Fruit fly (Drosophila melanogaster) whole organism, embryonic: Measurements from ENCODE around the gene Cpr11A.
A peak's percentile ranks its signal among the peaks of the same experiment; 100 is the strongest.

Source experiments
- ATbp ChIP-seq: fragments of 200-800 bp; sonication (Bioruptor generic); optimal IDR thresholded peaks from 2 replicates; lab custom pipeline; 2017; ENCODE audit warnings: missing biosample characterization, mild to moderate bottlenecking, missing genetic modification characterization, missing genetic modification reagents
- Abd-B ChIP-seq: fragments of 200-800 bp; sonication (Bioruptor generic); optimal IDR thresholded peaks from 2 replicates; lab custom pipeline; 2018; ENCODE audit warnings: missing biosample characterization, mild to moderate bottlenecking, missing genetic modification characterization, moderate library complexity
- Adf1 ChIP-seq: fragments of 200-800 bp; sonication (Bioruptor generic); IDR thresholded peaks from 2 replicates; pipeline ENCODE4 v1.3.6; 2022; ENCODE audit warnings: missing biosample characterization, missing genetic modification characterization
- B-H2 ChIP-seq: fragments of 200-800 bp; sonication (Bioruptor generic); optimal IDR thresholded peaks from 2 replicates; lab custom pipeline; 2018; ENCODE audit warnings: missing biosample characterization, mild to moderate bottlenecking, missing genetic modification characterization
- C15 ChIP-seq: fragments of 200-800 bp; sonication (Bioruptor generic); IDR thresholded peaks from 3 replicates; pipeline ENCODE4 v1.3.6; 2022; ENCODE audit warnings: missing biosample characterization, missing genetic modification characterization
- CG11093 ChIP-seq: fragments of 200-800 bp; sonication (Bioruptor generic); IDR thresholded peaks from 3 replicates; pipeline ENCODE4 v1.3.6; 2022; ENCODE audit warnings: missing biosample characterization, missing genetic modification characterization
- CG14441 ChIP-seq: fragments of 200-800 bp; sonication (Bioruptor generic); IDR thresholded peaks from 2 replicates; pipeline ENCODE4 v1.3.6; 2022; ENCODE audit warnings: missing biosample characterization, missing genetic modification characterization
- CG15696 ChIP-seq: fragments of 200-800 bp; sonication (Bioruptor generic); optimal IDR thresholded peaks from 2 replicates; lab custom pipeline; 2019; ENCODE audit warnings: missing biosample characterization, mild to moderate bottlenecking, missing genetic modification characterization, moderate library complexity
- CG17568 ChIP-seq: fragments of 200-800 bp; sonication (Bioruptor generic); optimal IDR thresholded peaks from 2 replicates; lab custom pipeline; 2018; ENCODE audit warnings: missing biosample characterization, mild to moderate bottlenecking, missing genetic modification characterization, moderate library complexity
- CG3065 ChIP-seq: fragments of 200-800 bp; sonication (Bioruptor generic); optimal IDR thresholded peaks from 2 replicates; lab custom pipeline; 2016; ENCODE audit warnings: missing biosample characterization, missing genetic modification characterization
- CG31365 ChIP-seq: fragments of 200-800 bp; sonication (Bioruptor generic); optimal IDR thresholded peaks from 2 replicates; lab custom pipeline; 2018; ENCODE audit warnings: missing biosample characterization, mild to moderate bottlenecking, missing genetic modification characterization
- CG31441 ChIP-seq: fragments of 200-800 bp; sonication (Bioruptor generic); IDR thresholded peaks from 2 replicates; pipeline ENCODE4 v1.3.6; 2022; ENCODE audit warnings: missing biosample characterization, missing genetic modification characterization
- CG7839 ChIP-seq: fragments of 200-800 bp; sonication (Bioruptor generic); optimal IDR thresholded peaks from 3 replicates; lab custom pipeline; 2018; ENCODE audit warnings: missing biosample characterization, mild to moderate bottlenecking, missing genetic modification characterization, moderate library complexity
- CG8290 ChIP-seq, 3 experiments: fragments of 200-800 bp; sonication (Bioruptor generic); optimal IDR thresholded peaks; 2 replicates each; lab custom pipeline; 2016 to 2019; ENCODE audit warnings: missing biosample characterization in 3 of 3, missing genetic modification characterization in 3 of 3, mild to moderate bottlenecking in 2 of 3, moderate library complexity in 1 of 3
- CG8478 ChIP-seq: fragments of >200 bp; optimal IDR thresholded peaks from 2 replicates; lab custom pipeline; 2018
- CG8924 ChIP-seq: fragments of 200-800 bp; optimal IDR thresholded peaks from 3 replicates; lab custom pipeline; 2019; ENCODE audit warnings: missing biosample characterization, mild to moderate bottlenecking, missing genetic modification characterization, moderate library complexity
- CG9817 ChIP-seq: fragments of 200-800 bp; sonication (Bioruptor generic); optimal IDR thresholded peaks from 2 replicates; lab custom pipeline; 2018; ENCODE audit warnings: missing biosample characterization, mild to moderate bottlenecking, missing genetic modification characterization, moderate library complexity
- Dll ChIP-seq: fragments of 200-800 bp; sonication (Bioruptor generic); IDR thresholded peaks from 4 replicates; pipeline ENCODE4 v1.3.6; 2022; ENCODE audit warnings: missing biosample characterization, missing genetic modification characterization; ENCODE audit not compliant: partially characterized antibody
- Doc3 ChIP-seq: fragments of 200-800 bp; sonication (Bioruptor generic); IDR thresholded peaks from 3 replicates; pipeline ENCODE4 v1.3.6; 2022; ENCODE audit warnings: missing biosample characterization, missing genetic modification characterization; ENCODE audit not compliant: partially characterized antibody
- Ets65A ChIP-seq: fragments of 200-800 bp; sonication (Bioruptor generic); peaks from one replicate; lab custom pipeline; 2016; ENCODE audit warnings: missing biosample characterization, missing genetic modification characterization
- MTF-1 ChIP-seq: fragments of 200-800 bp; sonication (Bioruptor generic); optimal IDR thresholded peaks from 2 replicates; lab custom pipeline; 2018; ENCODE audit warnings: missing biosample characterization, mild to moderate bottlenecking, missing genetic modification characterization, borderline replicate concordance
- Max ChIP-seq: fragments of 200-800 bp; sonication (Bioruptor generic); optimal IDR thresholded peaks from 2 replicates; lab custom pipeline; 2016; ENCODE audit warnings: missing biosample characterization, mild to moderate bottlenecking, missing genetic modification characterization
- Mes4 ChIP-seq: fragments of 200-800 bp; sonication (Bioruptor generic); optimal IDR thresholded peaks from 2 replicates; lab custom pipeline; 2016; ENCODE audit warnings: missing biosample characterization, missing genetic modification characterization
- Neu2 ChIP-seq: fragments of 200-800 bp; sonication (Bioruptor generic); optimal IDR thresholded peaks from 3 replicates; lab custom pipeline; 2016; ENCODE audit warnings: missing biosample characterization, missing genetic modification characterization, borderline replicate concordance
- Nf-YB ChIP-seq: fragments of 200-800 bp; sonication (Bioruptor generic); optimal IDR thresholded peaks from 3 replicates; lab custom pipeline; 2019; ENCODE audit warnings: missing biosample characterization, mild to moderate bottlenecking, missing genetic modification characterization, moderate library complexity
- Oaz ChIP-seq: fragments of 200-800 bp; sonication (Bioruptor generic); IDR thresholded peaks from 2 replicates; pipeline ENCODE4 v1.3.6; 2022; ENCODE audit warnings: missing biosample characterization, missing genetic modification characterization
- Oli ChIP-seq: fragments of 200-800 bp; sonication (Bioruptor generic); optimal IDR thresholded peaks from 2 replicates; lab custom pipeline; 2018; ENCODE audit warnings: missing biosample characterization, mild to moderate bottlenecking, missing genetic modification characterization, moderate library complexity
- Optix ChIP-seq: fragments of 200-800 bp; sonication (Bioruptor generic); IDR thresholded peaks from 3 replicates; pipeline ENCODE4 v1.3.6; 2022; ENCODE audit warnings: missing biosample characterization, missing genetic modification characterization
- Pdp1 ChIP-seq, 2 experiments: fragments of 200-800 bp; sonication (Bioruptor generic); optimal IDR thresholded peaks; 3 replicates each; lab custom pipeline; 2016; ENCODE audit warnings: missing biosample characterization in 2 of 2, missing genetic modification characterization in 2 of 2, mild to moderate bottlenecking in 1 of 2, moderate library complexity in 1 of 2
- Ravus ChIP-seq: fragments of 200-800 bp; sonication (Bioruptor generic); IDR thresholded peaks from 2 replicates; pipeline ENCODE4 v1.3.6; 2022; ENCODE audit warnings: missing biosample characterization, missing genetic modification characterization
- Vsx1 ChIP-seq: fragments of 200-800 bp; sonication (Bioruptor generic); optimal IDR thresholded peaks from 2 replicates; lab custom pipeline; 2017; ENCODE audit warnings: missing biosample characterization, mild to moderate bottlenecking, missing genetic modification characterization, missing genetic modification reagents
- ab ChIP-seq: fragments of 200-800 bp; sonication (Bioruptor generic); optimal IDR thresholded peaks from 2 replicates; lab custom pipeline; 2016; ENCODE audit warnings: missing biosample characterization, missing genetic modification characterization
- chinmo ChIP-seq: fragments of 200-800 bp; sonication (Bioruptor generic); IDR thresholded peaks from 4 replicates; pipeline ENCODE4 v1.3.6; 2022; ENCODE audit warnings: missing biosample characterization, missing genetic modification characterization; ENCODE audit not compliant: partially characterized antibody
- chm ChIP-seq: fragments of 200-800 bp; sonication (Bioruptor generic); IDR thresholded peaks from 2 replicates; pipeline ENCODE4 v1.3.6; 2022; ENCODE audit warnings: missing biosample characterization, missing genetic modification characterization
- fd102C ChIP-seq: fragments of 200-800 bp; sonication (Bioruptor generic); optimal IDR thresholded peaks from 2 replicates; lab custom pipeline; 2018; ENCODE audit warnings: missing biosample characterization, mild to moderate bottlenecking, missing genetic modification characterization, moderate library complexity
- gce ChIP-seq: fragments of 200-800 bp; sonication (Bioruptor generic); IDR thresholded peaks from 3 replicates; pipeline ENCODE4 v1.3.6; 2022; ENCODE audit warnings: missing biosample characterization, missing genetic modification characterization
- gt ChIP-seq: fragments of 200-800 bp; sonication (Bioruptor generic); IDR thresholded peaks from 2 replicates; pipeline ENCODE4 v1.3.6; 2022; ENCODE audit warnings: missing biosample characterization, missing genetic modification characterization
- ind ChIP-seq: fragments of 200-800 bp; sonication (Bioruptor generic); optimal IDR thresholded peaks from 3 replicates; lab custom pipeline; 2016; ENCODE audit warnings: missing biosample characterization, missing genetic modification characterization
- nerfin-1 ChIP-seq: fragments of 200-800 bp; sonication (Bioruptor generic); optimal IDR thresholded peaks from 3 replicates; lab custom pipeline; 2019; ENCODE audit warnings: missing biosample characterization, mild to moderate bottlenecking, missing genetic modification characterization, moderate library complexity
- oc ChIP-seq: fragments of 200-800 bp; sonication (Bioruptor generic); optimal IDR thresholded peaks from 2 replicates; lab custom pipeline; 2018; ENCODE audit warnings: missing biosample characterization, mild to moderate bottlenecking, missing genetic modification characterization, moderate library complexity
- ro ChIP-seq: fragments of 200-800 bp; sonication (Bioruptor generic); IDR thresholded peaks from 2 replicates; pipeline ENCODE4 v1.3.6; 2022; ENCODE audit warnings: missing biosample characterization, missing genetic modification characterization
- row ChIP-seq: fragments of 200-800 bp; sonication (Bioruptor generic); IDR thresholded peaks from 3 replicates; pipeline ENCODE4 v1.3.6; 2022; ENCODE audit warnings: missing biosample characterization, missing genetic modification characterization
- shn ChIP-seq: fragments of 200-800 bp; sonication (Bioruptor generic); optimal IDR thresholded peaks from 3 replicates; lab custom pipeline; 2016; ENCODE audit warnings: missing biosample characterization, missing genetic modification characterization
- sqz ChIP-seq: fragments of 200-800 bp; sonication (Bioruptor generic); optimal IDR thresholded peaks from 3 replicates; lab custom pipeline; 2018; ENCODE audit warnings: missing biosample characterization, mild to moderate bottlenecking, missing genetic modification characterization
- tap ChIP-seq: fragments of 200-800 bp; optimal IDR thresholded peaks from 3 replicates; lab custom pipeline; 2019; ENCODE audit warnings: missing biosample characterization, mild to moderate bottlenecking, missing genetic modification characterization, moderate library complexity
- tio ChIP-seq: fragments of 200-800 bp; sonication (Bioruptor generic); optimal IDR thresholded peaks from 2 replicates; lab custom pipeline; 2017; ENCODE audit warnings: missing biosample characterization, missing genetic modification characterization, inconsistent platforms
- ttk ChIP-seq: fragments of 200-800 bp; sonication (Bioruptor generic); IDR thresholded peaks from 2 replicates; pipeline ENCODE4 v2.1.2; 2022; ENCODE audit warnings: missing biosample characterization, missing genetic modification characterization
- yki ChIP-seq: fragments of >200 bp; optimal IDR thresholded peaks from 3 replicates; lab custom pipeline; 2018

Cpr11A gene

dm6 chrX:12470187-12470931 lies 16.4 kb upstream of the Cpr11A start (continued):
- 0 out of 4 replicates have a peak, but pooled peaks have one; percentile 21 for TF ChIP-seq Dll
- TF ChIP-seq CG17568, result no peak
- TF ChIP-seq CG3065 (GFP tag; lab: Kevin White, UChicago), result no peak
- TF ChIP-seq gce (GFP tag; lab: Robert Waterston, UW), result 0 out of 3 replicates have a peak, but pooled peaks have one; percentile 39
- TF ChIP-seq C15 (GFP tag; lab: Robert Waterston, UW), result peak; percentile 59; the same call in 1 of the 3 replicates
- TF ChIP-seq CG15696, result no peak
- TF ChIP-seq tap (tag; lab: Kevin White, UChicago), result peak; percentile 21
- 0 out of 4 replicates have a peak, but pooled peaks have one; percentile 50 for TF ChIP-seq chinmo (GFP tag; lab: Robert Waterston, UW)
- 0 out of 2 replicates have a peak, but pooled peaks have one; percentile 36 for TF ChIP-seq Oaz (GFP tag; lab: Robert Waterston, UW)
- 0 out of 2 replicates have a peak, but pooled peaks have one; percentile 31 for TF ChIP-seq CG31441 (GFP tag; lab: Robert Waterston, UW)
- TF ChIP-seq row (GFP tag; lab: Robert Waterston, UW), result peak; percentile 78
- TF ChIP-seq CG8478 (lab: Kevin White, UChicago), result no peak
- peak; percentile 15 for TF ChIP-seq MTF-1 (GFP tag; lab: Kevin White, UChicago)
- no peak for TF ChIP-seq Max (GFP tag; lab: Kevin White, UChicago)
- TF ChIP-seq gt, result no peak
- TF ChIP-seq Oli, result peak; percentile 62
- TF ChIP-seq ab (GFP tag; lab: Kevin White, UChicago), result no peak
- peak; percentile 21 for TF ChIP-seq Abd-B (GFP tag; lab: Kevin White, UChicago)
- TF ChIP-seq ttk (GFP tag; lab: Robert Waterston, UW), result peak; percentile 63
- no peak for TF ChIP-seq fd102C (GFP tag; lab: Kevin White, UChicago)
- peak; percentile 72 for TF ChIP-seq CG7839
- peak; percentile 50 for TF ChIP-seq ind (GFP tag; lab: Kevin White, UChicago)
- no peak for TF ChIP-seq ro (GFP tag; lab: Robert Waterston, UW)
- TF ChIP-seq Ravus (GFP tag; lab: Robert Waterston, UW), result peak; percentile 45; the same call in 1 of the 2 replicates
- TF ChIP-seq yki (lab: Kevin White, UChicago), result peak; percentile 51
- peak in 1 of 2 experiments; percentile 92 for TF ChIP-seq Pdp1 (GFP tag; optimal IDR thresholded peaks at IDR 0.05; lab: Kevin White, UChicago)
- no peak for TF ChIP-seq shn (GFP tag; lab: Kevin White, UChicago)
- TF ChIP-seq Mes4, result no peak
- TF ChIP-seq oc (tag; lab: Kevin White, UChicago), result no peak
- peak; percentile 59 for TF ChIP-seq CG9817
- TF ChIP-seq Nf-YB (GFP tag; lab: Kevin White, UChicago), result peak; percentile 35
- peak; percentile 27; the same call in 1 of the 3 replicates for TF ChIP-seq CG11093 (GFP tag; lab: Robert Waterston, UW)
- peak; percentile 58 for TF ChIP-seq CG8924 (tag; lab: Kevin White, UChicago)
- peak; percentile 60 for TF ChIP-seq sqz
- TF ChIP-seq CG31365, result no peak
- TF ChIP-seq CG14441, result peak; percentile 70
- peak; percentile 76 for TF ChIP-seq Ets65A (GFP tag; lab: Kevin White, UChicago)
- peak; percentile 65 for TF ChIP-seq nerfin-1 (tag; lab: Kevin White, UChicago)
- TF ChIP-seq Neu2 (GFP tag; lab: Kevin White, UChicago), result no peak
- no peak for TF ChIP-seq Optix (GFP tag; lab: Robert Waterston, UW)
- TF ChIP-seq CG8290 (GFP tag; optimal IDR thresholded peaks at IDR 0.05; lab: Kevin White, UChicago), result no peak
- peak in 1 of 2 experiments; percentile 21 for TF ChIP-seq CG8290 (tag; optimal IDR thresholded peaks at IDR 0.05; lab: Kevin White, UChicago)
- peak; percentile 17 for TF ChIP-seq B-H2
- TF ChIP-seq Adf1 (GFP tag; lab: Robert Waterston, UW), result peak; percentile 54; the same call in 1 of the 2 replicates
- peak; percentile 29 for TF ChIP-seq tio (GFP tag; lab: Kevin White, UChicago)
- TF ChIP-seq Vsx1, result no peak
- TF ChIP-seq Doc3 (GFP tag; lab: Robert Waterston, UW), result no peak
- no peak; the same call in 1 of the 2 replicates for TF ChIP-seq chm (GFP tag; lab: Robert Waterston, UW)
- TF ChIP-seq ATbp (GFP tag; lab: Kevin White, UChicago), result peak; percentile 23
